Worm (Caenorhabditis elegans) whole organism, L3 larva: ENCODE data around the gene K08H2.5.

Experiments used
- ceh-16 ChIP-seq: sonication (generic microtip); optimal IDR thresholded peaks from 2 replicates; lab custom pipeline; 2017; ENCODE audit warnings: missing biosample characterization, missing genetic modification characterization
- elt-2 ChIP-seq: sonication (generic microtip); optimal IDR thresholded peaks from 2 replicates; lab custom pipeline; 2016; ENCODE audit warnings: missing genetic modification reagents, mild to moderate bottlenecking, missing genetic modification characterization, missing compliant biosample characterization
- nhr-77 ChIP-seq: fragments of 150-350 bp; optimal IDR thresholded peaks from 2 replicates; lab custom pipeline; 2014; ENCODE audit warnings: missing biosample characterization, missing genetic modification characterization
- tbx-2 ChIP-seq: sonication (generic microtip); optimal IDR thresholded peaks from 2 replicates; lab custom pipeline; 2016; ENCODE audit warnings: mild to moderate bottlenecking, missing genetic modification characterization, missing compliant biosample characterization
- unc-39 ChIP-seq: sonication (generic microtip); optimal IDR thresholded peaks from 4 replicates; lab custom pipeline; 2017; ENCODE audit warnings: missing biosample characterization, missing genetic modification characterization

DNA sequence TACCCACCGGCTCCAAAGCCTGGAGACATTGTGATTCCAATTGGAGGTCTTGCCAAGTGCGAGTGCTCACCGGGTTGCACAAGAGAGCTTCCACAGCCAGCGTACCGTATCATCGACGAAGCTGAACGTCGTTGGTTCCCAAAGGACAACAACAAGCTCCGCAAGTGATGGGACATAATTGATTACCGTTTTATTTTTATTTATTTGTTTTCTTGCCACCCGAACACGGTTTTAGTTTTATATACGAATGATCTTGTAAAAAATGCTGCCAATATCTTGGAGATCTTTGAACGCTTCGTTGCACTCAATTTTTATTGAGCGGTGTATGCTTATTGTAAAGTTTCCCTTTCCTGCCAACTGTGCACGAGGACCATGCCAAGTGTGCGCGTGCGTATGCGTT is 3.9 kb downstream of the K08H2.5 start, which contains the start of gene K08H2.4:
- TF ChIP-seq unc-39 (tag; lab: Kevin White, UChicago) (no peak), elt-2 (tag; lab: Kevin White, UChicago) (no peak), tbx-2 (tag; lab: Kevin White, UChicago) (no peak), nhr-77 (no peak), ceh-16 (tag; lab: Kevin White, UChicago) (no peak)
